Worm (Caenorhabditis elegans): ENCODE results near the gene gpx-6.

ce11 chrIV:8235114-8235686, 13.2 kb downstream of the gpx-6 start:
- TF ChIP-seq nhr-12 (tag; optimal IDR thresholded peaks at IDR 0.05) (no peak), rnt-1 (tag; optimal IDR thresholded peaks at IDR 0.05) (no peak), unc-62 (GFP tag; optimal IDR thresholded peaks at IDR 0.05) (no peak), aha-1 (tag; optimal IDR thresholded peaks at IDR 0.05) (no peak), ama-1 (optimal IDR thresholded peaks at IDR 0.05) (no peak), efl-1 (optimal IDR thresholded peaks at IDR 0.05) (no peak), efl-1 (GFP tag; optimal IDR thresholded peaks at IDR 0.05 in 1 of 2) (no peak), mdl-1 (tag; optimal IDR thresholded peaks at IDR 0.05) (no peak), egl-27 (tag; optimal IDR thresholded peaks at IDR 0.05) (no peak), ceh-82 (tag; optimal IDR thresholded peaks at IDR 0.05) (no peak)
